Worm (Caenorhabditis elegans) whole organism, early embryonic: Measurements from ENCODE around the gene F41G3.6.
A peak's percentile ranks its signal among the peaks of the same experiment; 100 is the strongest.
"Not testable (repeated sequence)": the region's sequence is repeated elsewhere in the genome, so short reads cannot be mapped to it uniquely, and the experiment has no call there.

Source experiments
- B0310.2 ChIP-seq: sonication (generic microtip); optimal IDR thresholded peaks from 2 replicates; lab custom pipeline; 2016; ENCODE audit warnings: mild to moderate bottlenecking, missing genetic modification characterization, missing compliant biosample characterization
- F13C5.2 ChIP-seq: sonication (generic microtip); optimal IDR thresholded peaks from 2 replicates; lab custom pipeline; 2017; ENCODE audit warnings: mild to moderate bottlenecking, missing genetic modification characterization, inconsistent platforms, missing compliant biosample characterization
- aly-1 ChIP-seq: sonication (generic microtip); optimal IDR thresholded peaks from 2 replicates; lab custom pipeline; 2016; ENCODE audit warnings: missing genetic modification characterization, missing compliant biosample characterization
- ama-1 ChIP-seq: fragments of 150-350 bp; optimal IDR thresholded peaks from 2 replicates; lab custom pipeline; 2014
- ceh-13 ChIP-seq: fragments of 200-800 bp; sonication (Bioruptor generic); optimal IDR thresholded peaks from 2 replicates; lab custom pipeline; 2018; ENCODE audit warnings: mild to moderate bottlenecking, missing genetic modification characterization, missing compliant biosample characterization
- ceh-36 ChIP-seq: sonication (generic microtip); optimal IDR thresholded peaks from 2 replicates; lab custom pipeline; 2016; ENCODE audit warnings: missing genetic modification characterization, inconsistent platforms, missing compliant biosample characterization
- ets-7 ChIP-seq: sonication (generic microtip); optimal IDR thresholded peaks from 2 replicates; lab custom pipeline; 2016; ENCODE audit warnings: missing genotype, missing genetic modification characterization, missing compliant biosample characterization
- flt-1 ChIP-seq: fragments of 200-800 bp; sonication (Bioruptor generic); IDR thresholded peaks from 2 replicates; pipeline ENCODE4 v1.3.6; 2022; ENCODE audit warnings: missing genetic modification characterization, missing compliant biosample characterization
- hmbx-1 ChIP-seq: sonication (generic microtip); optimal IDR thresholded peaks from 2 replicates; lab custom pipeline; 2016; ENCODE audit warnings: mild to moderate bottlenecking, missing genetic modification characterization, missing compliant biosample characterization
- hmg-4 ChIP-seq: fragments of 200-800 bp; sonication (Bioruptor generic); optimal IDR thresholded peaks from 2 replicates; lab custom pipeline; 2018; ENCODE audit warnings: mild to moderate bottlenecking, missing genetic modification characterization, missing compliant biosample characterization
- hnd-1 ChIP-seq: sonication (generic microtip); optimal IDR thresholded peaks from 2 replicates; lab custom pipeline; 2016; ENCODE audit warnings: missing genetic modification characterization, missing compliant biosample characterization
- pes-1 ChIP-seq: fragments of 200-800 bp; sonication (Bioruptor generic); IDR thresholded peaks from 2 replicates; pipeline ENCODE4 v1.3.6; 2022; ENCODE audit warnings: missing genetic modification reagents, missing genetic modification characterization, missing compliant biosample characterization
- scrt-1 ChIP-seq: fragments of 200-800 bp; sonication (Bioruptor generic); IDR thresholded peaks from 2 replicates; pipeline ENCODE4 v1.3.6; 2022; ENCODE audit warnings: missing genetic modification characterization, missing compliant biosample characterization
- sea-1 ChIP-seq: fragments of 200-800 bp; sonication (Bioruptor generic); conservative IDR thresholded peaks from 2 replicates; pipeline ENCODE4 v1.3.6; 2022; ENCODE audit warnings: missing genetic modification characterization, missing compliant biosample characterization
- tbx-11 ChIP-seq: fragments of 200-800 bp; sonication (Bioruptor generic); IDR thresholded peaks from 2 replicates; pipeline ENCODE4 v1.3.6; 2022; ENCODE audit warnings: missing genetic modification characterization, missing compliant biosample characterization
- tbx-37 ChIP-seq: fragments of 200-800 bp; sonication (Bioruptor generic); conservative IDR thresholded peaks from 2 replicates; pipeline ENCODE4 v1.3.6; 2022; ENCODE audit warnings: missing genetic modification reagents, missing genetic modification characterization, missing compliant biosample characterization
- tra-4 ChIP-seq: sonication (generic microtip); optimal IDR thresholded peaks from 2 replicates; lab custom pipeline; 2017; ENCODE audit warnings: missing genetic modification characterization, missing compliant biosample characterization

Gene F41G3.6

ce11 chrII:6754671-6755224, 12.0 kb downstream of the F41G3.6 start, which contains the start of the genes srx-95 and fis-1:
Gene srx-95, minus strand, starts transcription at chrII:6754771.
Gene fis-1, plus strand, starts transcription at chrII:6755174.
- TF ChIP-seq hnd-1 (tag; lab: Kevin White, UChicago) (no peak), aly-1 (tag; lab: Kevin White, UChicago) (no peak), scrt-1 (GFP tag; lab: Robert Waterston, UW) (no peak), tbx-11 (GFP tag; lab: Robert Waterston, UW) (no peak), tbx-37 (GFP tag; lab: Robert Waterston, UW) (no peak), flt-1 (GFP tag; lab: Robert Waterston, UW) (no peak), hmbx-1 (tag; lab: Kevin White, UChicago) (no peak), F13C5.2 (tag; lab: Kevin White, UChicago) (no peak), B0310.2 (tag; lab: Kevin White, UChicago) (no peak), ets-7 (tag; lab: Kevin White, UChicago) (no peak), tra-4 (tag; lab: Kevin White, UChicago) (no peak), sea-1 (no peak), pes-1 (GFP tag; lab: Robert Waterston, UW) (no peak), ceh-36 (tag; lab: Kevin White, UChicago) (no peak), ceh-13 (GFP tag; lab: Kevin White, UChicago) (no peak), ama-1 (no peak), hmg-4 (GFP tag; lab: Kevin White, UChicago) (no peak)

ce11 chrII:6756232-6756631, 13.5 kb downstream of the F41G3.6 start, which contains the start of gene F41G3.3:
Gene F41G3.3, plus strand, starts transcription at chrII:6756532.
- no peak for TF ChIP-seq tbx-37 (GFP tag; lab: Robert Waterston, UW)
- TF ChIP-seq pes-1 (GFP tag; lab: Robert Waterston, UW) = no peak
- no peak for TF ChIP-seq flt-1 (GFP tag; lab: Robert Waterston, UW)
- no peak for TF ChIP-seq scrt-1 (GFP tag; lab: Robert Waterston, UW)
- TF ChIP-seq aly-1 (tag; lab: Kevin White, UChicago) = no peak
- no peak for TF ChIP-seq hmg-4 (GFP tag; lab: Kevin White, UChicago)
- no peak for TF ChIP-seq ets-7 (tag; lab: Kevin White, UChicago)
- TF ChIP-seq ceh-36 (tag; lab: Kevin White, UChicago) = no peak
- no peak for TF ChIP-seq hmbx-1 (tag; lab: Kevin White, UChicago)
- TF ChIP-seq F13C5.2 (tag; lab: Kevin White, UChicago) = no peak
- TF ChIP-seq tbx-11 (GFP tag; lab: Robert Waterston, UW) = no peak
- TF ChIP-seq B0310.2 (tag; lab: Kevin White, UChicago) = no peak
- TF ChIP-seq sea-1 = no peak

ce11 chrII:6764734-6765133, 22.0 kb downstream of the F41G3.6 start, which contains the start of gene nlp-50:
Gene nlp-50, plus strand, starts transcription at chrII:6765034.
- no peak for TF ChIP-seq tra-4 (tag; lab: Kevin White, UChicago)

DNA sequence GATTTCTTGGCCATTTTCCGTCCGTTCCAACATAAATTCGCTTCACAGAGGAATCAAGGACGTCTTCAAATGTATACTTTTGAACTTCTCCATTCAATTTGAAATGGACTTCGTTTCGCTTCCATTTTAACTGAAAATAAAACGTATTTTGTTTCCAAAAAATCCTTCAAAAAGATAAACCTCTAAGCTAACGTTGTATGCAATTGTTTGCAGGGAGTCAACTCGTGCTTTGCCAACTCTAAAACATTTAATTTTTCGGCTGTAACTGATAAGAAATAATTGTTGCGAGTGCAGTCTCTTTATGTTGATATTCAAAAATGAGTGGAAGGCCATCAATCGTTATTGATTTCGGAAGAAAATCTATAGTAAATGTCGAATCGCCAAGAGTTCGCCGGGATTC, 25.3 kb downstream of the F41G3.6 start, which contains the start of gene F41G3.18:
Gene F41G3.18 (plus strand): TSS at position 301 of the 400 bp plus-strand sequence.
- TF ChIP-seq F13C5.2 (tag; lab: Kevin White, UChicago) = no peak
- no peak for TF ChIP-seq sea-1

- no peak for TF ChIP-seq F13C5.2 (tag; lab: Kevin White, UChicago)
- 0 out of 2 replicates have a peak, but pooled peaks have one; percentile 40 for TF ChIP-seq scrt-1 (GFP tag; lab: Robert Waterston, UW)
- TF ChIP-seq B0310.2 (tag; lab: Kevin White, UChicago) = no peak
- no peak for TF ChIP-seq hmbx-1 (tag; lab: Kevin White, UChicago)
Measured at ce11 chrII:6770030-6770429, 27.3 kb downstream of the F41G3.6 start.

- TF ChIP-seq pes-1 (GFP tag; lab: Robert Waterston, UW) = no peak
- TF ChIP-seq ceh-36 (tag; lab: Kevin White, UChicago) = no peak
- no peak for TF ChIP-seq hnd-1 (tag; lab: Kevin White, UChicago)
- no peak for TF ChIP-seq tbx-11 (GFP tag; lab: Robert Waterston, UW)
- no peak for TF ChIP-seq sea-1
- TF ChIP-seq tbx-37 (GFP tag; lab: Robert Waterston, UW) = no peak
- TF ChIP-seq ets-7 (tag; lab: Kevin White, UChicago) = no peak
- no peak for TF ChIP-seq ama-1
- TF ChIP-seq hmbx-1 (tag; lab: Kevin White, UChicago) = no peak
- TF ChIP-seq ceh-13 (GFP tag; lab: Kevin White, UChicago) = no peak
- TF ChIP-seq hmg-4 (GFP tag; lab: Kevin White, UChicago) = no peak
- TF ChIP-seq B0310.2 (tag; lab: Kevin White, UChicago) = no peak
- no peak for TF ChIP-seq tra-4 (tag; lab: Kevin White, UChicago)
- TF ChIP-seq F13C5.2 (tag; lab: Kevin White, UChicago) = no peak
- TF ChIP-seq aly-1 (tag; lab: Kevin White, UChicago) = no peak
Measured at ce11 chrII:6772482-6772881, 29.8 kb downstream of the F41G3.6 start.

DNA sequence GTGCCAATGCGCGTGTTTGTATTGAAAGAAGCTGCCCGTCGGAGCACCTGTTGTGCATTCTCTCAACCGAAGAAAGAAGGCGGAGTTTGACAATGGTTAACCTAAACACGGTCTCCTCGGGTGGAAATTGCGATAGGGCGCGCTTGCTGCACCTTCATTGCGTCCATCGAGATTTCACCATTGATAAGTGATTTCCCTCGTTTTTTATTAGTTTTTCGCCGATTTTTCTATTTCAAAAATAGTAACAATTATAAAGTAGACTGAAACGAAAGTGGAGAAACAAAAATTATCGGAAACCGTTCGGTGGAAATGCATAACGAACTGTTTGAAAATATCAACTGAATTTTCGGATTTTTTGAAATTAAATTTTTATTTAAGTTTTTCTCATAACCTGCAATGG, 32.4 kb downstream of the F41G3.6 start, which contains the start of gene agr-1:
Gene agr-1 (minus strand): TSS at position 101 of the 400 bp plus-strand sequence.
- TF ChIP-seq pes-1 (GFP tag; lab: Robert Waterston, UW); ceh-36 (tag; lab: Kevin White, UChicago); ets-7 (tag; lab: Kevin White, UChicago): not testable (repeated sequence)
